Worm (Caenorhabditis elegans): ENCODE results near the gene C24A8.5.

C24A8.5 gene

DNA sequence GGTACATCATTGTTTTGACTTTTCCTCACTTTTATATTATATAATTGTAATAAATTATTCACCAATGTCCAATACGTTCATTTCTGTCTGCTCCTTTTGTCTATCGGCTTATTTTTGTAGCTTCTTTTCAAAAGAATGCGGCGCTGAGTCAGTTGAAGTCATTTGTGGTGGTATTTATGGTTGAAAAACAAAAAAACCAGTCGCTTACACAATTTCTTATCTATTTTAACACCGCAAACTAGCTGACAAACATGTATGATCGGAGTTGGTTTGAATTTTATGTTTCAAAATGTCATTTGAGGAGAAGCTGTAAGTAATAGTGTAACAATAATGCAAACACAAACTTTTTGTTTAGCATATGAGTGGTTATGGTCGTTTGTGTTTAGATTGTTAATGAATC lies 44.7 kb downstream of the C24A8.5 start, which contains the start of gene ets-10:
Gene ets-10, plus strand, starts transcription at position 201 of the 400 bp plus-strand sequence.
- TF ChIP-seq blmp-1 (tag; optimal IDR thresholded peaks at IDR 0.05) (no peak), lin-13 (tag; optimal IDR thresholded peaks at IDR 0.05) (no peak), mab-5 (tag; optimal IDR thresholded peaks at IDR 0.05) (no peak), sem-2 (GFP tag; optimal IDR thresholded peaks at IDR 0.05) (no peak), mep-1 (tag; optimal IDR thresholded peaks at IDR 0.05) (no peak), snpc-4 (tag; optimal IDR thresholded peaks at IDR 0.05) (no peak), sptf-1 (tag; optimal IDR thresholded peaks at IDR 0.05) (no peak), ceh-39 (tag; optimal IDR thresholded peaks at IDR 0.05) (no peak), ceh-43 (GFP tag; optimal IDR thresholded peaks at IDR 0.05) (no peak)

DNA sequence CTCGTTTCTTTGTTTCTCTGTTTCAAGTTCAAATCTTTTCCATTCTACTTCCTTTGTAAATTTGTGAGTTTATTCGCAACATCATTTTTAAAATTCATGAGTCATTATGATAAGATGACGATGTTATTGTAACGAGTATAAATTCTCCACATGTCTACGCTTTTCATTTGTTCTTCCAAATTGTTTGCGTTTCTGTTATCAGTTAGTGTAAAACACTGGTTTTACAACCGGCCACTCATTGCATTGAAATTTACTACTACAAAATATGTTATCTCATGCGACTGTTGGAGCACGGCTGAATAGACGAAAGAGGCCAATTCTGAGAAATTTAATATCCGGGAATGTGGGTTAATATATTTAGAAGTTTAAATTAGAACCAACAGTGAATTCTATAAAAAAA lies 46.3 kb downstream of the C24A8.5 start, which contains the start of gene C52B9.19:
Gene C52B9.19, plus strand, starts transcription at position 176 of the 400 bp plus-strand sequence.
- no peak for TF ChIP-seq hlh-1 (tag; optimal IDR thresholded peaks at IDR 0.05)
- TF ChIP-seq blmp-1 (tag; optimal IDR thresholded peaks at IDR 0.05): no peak
- no peak for TF ChIP-seq lsy-2 (tag; optimal IDR thresholded peaks at IDR 0.05)

DNA sequence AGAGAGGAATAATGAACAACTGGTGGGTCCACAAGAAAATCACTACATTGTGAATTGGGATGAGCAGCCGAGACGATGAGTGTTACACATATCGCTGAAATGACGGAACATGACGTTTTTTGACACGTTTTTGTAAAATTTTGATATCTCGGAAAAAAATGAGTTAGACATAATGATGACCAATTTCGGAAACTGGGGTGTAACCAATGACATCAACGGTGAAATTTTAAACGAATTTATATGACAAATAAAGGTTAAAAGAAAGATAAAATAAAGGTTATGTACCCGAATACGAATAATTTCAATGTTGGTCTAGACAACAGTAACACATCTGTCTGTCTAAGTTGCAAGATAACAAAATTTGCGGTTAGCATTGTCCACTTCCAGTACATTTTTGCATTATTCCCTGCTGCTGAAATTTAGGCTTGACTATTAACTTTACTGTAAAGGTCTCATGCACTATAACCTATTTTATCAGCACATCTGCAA lies 49.4 kb downstream of the C24A8.5 start, which contains the start of the genes twk-28 and ets-9:
Gene twk-28, minus strand, starts transcription at position 51 of the 489 bp plus-strand sequence.
Gene ets-9, plus strand, starts transcription at position 410 of the 489 bp plus-strand sequence.
- TF ChIP-seq unc-120 (tag; optimal IDR thresholded peaks at IDR 0.05; ENCODE audit: poor library complexity, severe bottlenecking): peak; percentile 47
- peak; percentile 36 for TF ChIP-seq unc-62 (GFP tag; optimal IDR thresholded peaks at IDR 0.05)
- TF ChIP-seq elt-3 (tag; optimal IDR thresholded peaks at IDR 0.05): no peak
- TF ChIP-seq hlh-1 (tag; optimal IDR thresholded peaks at IDR 0.05): peak; percentile 88

All from whole organism, mixed stage, embryonic.